Fruit fly (Drosophila melanogaster): Measurements from ENCODE around the gene Abl.
A peak's percentile ranks its signal among the peaks of the same experiment; 100 is the strongest.

dm6 chr3L:16586989-16587388 lies 60.7 kb downstream of the Abl start, which contains the start of the genes Syx8 and CG32163:
- TF ChIP-seq Mnt (GFP tag; optimal IDR thresholded peaks at IDR 0.05) (peak; percentile 25), Hr96 (GFP tag; optimal IDR thresholded peaks at IDR 0.05) (no peak), toe (GFP tag; optimal IDR thresholded peaks at IDR 0.05) (no peak)
